Fruit fly (Drosophila melanogaster) whole organism, embryonic: ENCODE results near the gene Rab9.

Experiments used
- B-H1 ChIP-seq: fragments of 200-800 bp; sonication (Bioruptor generic); IDR thresholded peaks from 3 replicates; pipeline ENCODE4 v1.3.6; 2022; ENCODE audit warnings: missing biosample characterization, missing genetic modification characterization
- Bteb2 ChIP-seq: fragments of 200-800 bp; sonication (Bioruptor generic); optimal IDR thresholded peaks from 2 replicates; lab custom pipeline; 2016; ENCODE audit warnings: missing biosample characterization, missing genetic modification characterization
- CG11398 ChIP-seq: fragments of 200-800 bp; sonication (Bioruptor generic); optimal IDR thresholded peaks from 2 replicates; lab custom pipeline; 2016; ENCODE audit warnings: missing biosample characterization, missing genetic modification characterization
- CG11696 ChIP-seq: fragments of 200-800 bp; sonication (Bioruptor generic); IDR thresholded peaks from 2 replicates; pipeline ENCODE4 v1.3.6; 2022; ENCODE audit warnings: missing biosample characterization, missing genetic modification characterization
- CG12659 ChIP-seq: fragments of 200-800 bp; sonication (Bioruptor generic); optimal IDR thresholded peaks from 3 replicates; lab custom pipeline; 2017; ENCODE audit warnings: mild to moderate bottlenecking, missing biosample characterization, missing genetic modification reagents, missing genetic modification characterization
- CG1647 ChIP-seq: fragments of 200-800 bp; sonication (Bioruptor generic); optimal IDR thresholded peaks from 3 replicates; lab custom pipeline; 2016; ENCODE audit warnings: missing biosample characterization, missing genetic modification characterization
- CG16779 ChIP-seq: fragments of 200-800 bp; sonication (Bioruptor generic); IDR thresholded peaks from 2 replicates; pipeline ENCODE4 v1.3.6; 2022; ENCODE audit warnings: missing biosample characterization, missing genetic modification characterization
- CG16813 ChIP-seq: fragments of 200-800 bp; sonication (Bioruptor generic); IDR thresholded peaks from 3 replicates; pipeline ENCODE4 v1.3.6; 2022; ENCODE audit warnings: missing biosample characterization, missing genetic modification characterization; ENCODE audit not compliant: partially characterized antibody
- CG16815 ChIP-seq: fragments of 200-800 bp; sonication (Bioruptor generic); optimal IDR thresholded peaks from 3 replicates; lab custom pipeline; 2017; ENCODE audit warnings: missing biosample characterization, mild to moderate bottlenecking, missing genetic modification characterization
- CG17912 ChIP-seq: fragments of 200-800 bp; sonication (Bioruptor generic); optimal IDR thresholded peaks from 2 replicates; lab custom pipeline; 2018; ENCODE audit warnings: missing biosample characterization, mild to moderate bottlenecking, missing genetic modification characterization
- CG18764 ChIP-seq: fragments of 200-800 bp; sonication (Bioruptor generic); optimal IDR thresholded peaks from 3 replicates; lab custom pipeline; 2016; ENCODE audit warnings: missing biosample characterization, missing genetic modification characterization
- CG2889 ChIP-seq: fragments of 200-800 bp; sonication (Bioruptor generic); IDR thresholded peaks from 3 replicates; pipeline ENCODE4 v1.3.6; 2022; ENCODE audit warnings: missing biosample characterization, missing genetic modification characterization
- CG5180 ChIP-seq: fragments of 200-800 bp; sonication (Bioruptor generic); optimal IDR thresholded peaks from 3 replicates; lab custom pipeline; 2017; ENCODE audit warnings: missing biosample characterization, missing genetic modification characterization, mild to moderate bottlenecking, moderate library complexity, missing genetic modification reagents
- CG6683 ChIP-seq: fragments of 200-800 bp; sonication (Bioruptor generic); optimal IDR thresholded peaks from 2 replicates; lab custom pipeline; 2017; ENCODE audit warnings: missing biosample characterization, mild to moderate bottlenecking, missing genetic modification characterization, missing genetic modification reagents
- CG7839 ChIP-seq: fragments of 200-800 bp; sonication (Bioruptor generic); optimal IDR thresholded peaks from 3 replicates; lab custom pipeline; 2018; ENCODE audit warnings: missing biosample characterization, mild to moderate bottlenecking, missing genetic modification characterization, moderate library complexity
- CG9437 ChIP-seq: fragments of 200-800 bp; sonication (Bioruptor generic); optimal IDR thresholded peaks from 2 replicates; lab custom pipeline; 2018; ENCODE audit warnings: missing biosample characterization, mild to moderate bottlenecking, missing genetic modification characterization
- CG9876 ChIP-seq: fragments of 200-800 bp; sonication (Bioruptor generic); optimal IDR thresholded peaks from 2 replicates; lab custom pipeline; 2016; ENCODE audit warnings: missing biosample characterization, missing genetic modification characterization
- CTCF ChIP-seq: fragments of 200-800 bp; sonication (Bioruptor generic); optimal IDR thresholded peaks from 2 replicates; lab custom pipeline; 2017; ENCODE audit warnings: missing biosample characterization, mild to moderate bottlenecking, missing genetic modification characterization, moderate library complexity
- D19B ChIP-seq: fragments of 200-800 bp; sonication (Bioruptor generic); optimal IDR thresholded peaks from 2 replicates; lab custom pipeline; 2017; ENCODE audit warnings: missing biosample characterization, mild to moderate bottlenecking, missing genetic modification characterization
- Dek ChIP-seq: fragments of 200-800 bp; sonication (Bioruptor generic); optimal IDR thresholded peaks from 3 replicates; lab custom pipeline; 2019; ENCODE audit warnings: missing biosample characterization, mild to moderate bottlenecking, missing genetic modification characterization, moderate library complexity
- Drgx ChIP-seq: fragments of 200-800 bp; sonication (Bioruptor generic); IDR thresholded peaks from 2 replicates; pipeline ENCODE4 v1.3.6; 2022; ENCODE audit warnings: missing biosample characterization, missing genetic modification characterization
- Fer2 ChIP-seq: fragments of 200-800 bp; sonication (Bioruptor generic); optimal IDR thresholded peaks from 2 replicates; lab custom pipeline; 2018; ENCODE audit warnings: missing biosample characterization, mild to moderate bottlenecking, missing genetic modification characterization, moderate library complexity
- HLH4C ChIP-seq: fragments of 200-800 bp; sonication (Bioruptor generic); IDR thresholded peaks from 3 replicates; pipeline ENCODE4 v1.3.6; 2022; ENCODE audit warnings: missing biosample characterization, missing genetic modification characterization; ENCODE audit not compliant: partially characterized antibody
- HmgD ChIP-seq: fragments of 200-800 bp; sonication (Bioruptor generic); optimal IDR thresholded peaks from 3 replicates; lab custom pipeline; 2016; ENCODE audit warnings: missing biosample characterization, missing genetic modification characterization
- Hr3 ChIP-seq: fragments of 200-800 bp; sonication (Bioruptor generic); optimal IDR thresholded peaks from 3 replicates; lab custom pipeline; 2016; ENCODE audit warnings: missing biosample characterization, missing genetic modification characterization
- Hr51 ChIP-seq, 2 experiments: fragments of 200-800 bp; sonication (Bioruptor generic); optimal IDR thresholded peaks; 2 replicates in 1 of 2; 3 replicates in 1 of 2; lab custom pipeline; 2016 to 2018; ENCODE audit warnings: missing biosample characterization in 2 of 2, missing genetic modification characterization in 2 of 2, mild to moderate bottlenecking in 1 of 2, moderate library complexity in 1 of 2
- Hsf ChIP-seq: fragments of 200-800 bp; sonication (Bioruptor generic); optimal IDR thresholded peaks from 3 replicates; lab custom pipeline; 2016; ENCODE audit warnings: missing biosample characterization, missing genetic modification characterization
- Kr ChIP-seq: fragments of 200-800 bp; sonication (Bioruptor generic); optimal IDR thresholded peaks from 2 replicates; lab custom pipeline; 2017; ENCODE audit warnings: missing biosample characterization, mild to moderate bottlenecking, missing genetic modification characterization
- Lim3 ChIP-seq: fragments of 200-800 bp; sonication (Bioruptor generic); IDR thresholded peaks from 2 replicates; pipeline ENCODE4 v1.3.6; 2022; ENCODE audit warnings: missing biosample characterization, missing genetic modification characterization
- Max ChIP-seq: fragments of 200-800 bp; sonication (Bioruptor generic); optimal IDR thresholded peaks from 2 replicates; lab custom pipeline; 2016; ENCODE audit warnings: missing biosample characterization, mild to moderate bottlenecking, missing genetic modification characterization
- Nf-YB ChIP-seq: fragments of 200-800 bp; sonication (Bioruptor generic); optimal IDR thresholded peaks from 3 replicates; lab custom pipeline; 2019; ENCODE audit warnings: missing biosample characterization, mild to moderate bottlenecking, missing genetic modification characterization, moderate library complexity
- PHDP ChIP-seq: fragments of 200-800 bp; sonication (Bioruptor generic); optimal IDR thresholded peaks from 3 replicates; lab custom pipeline; 2018; ENCODE audit warnings: missing biosample characterization, mild to moderate bottlenecking, missing genetic modification characterization, moderate library complexity
- Rx ChIP-seq: fragments of 200-800 bp; sonication (Bioruptor generic); IDR thresholded peaks from 2 replicates; pipeline ENCODE4 v1.3.6; 2022; ENCODE audit warnings: missing biosample characterization, missing genetic modification characterization
- al ChIP-seq: fragments of 200-800 bp; sonication (Bioruptor generic); IDR thresholded peaks from 2 replicates; pipeline ENCODE4 v1.3.6; 2022; ENCODE audit warnings: missing biosample characterization, missing genetic modification characterization
- ap ChIP-seq: fragments of 200-800 bp; sonication (Bioruptor generic); IDR thresholded peaks from 2 replicates; pipeline ENCODE4 v1.3.6; 2022; ENCODE audit warnings: missing biosample characterization, missing genetic modification characterization
- br ChIP-seq: fragments of >200 bp; optimal IDR thresholded peaks from 2 replicates; lab custom pipeline; 2017
- btn ChIP-seq: fragments of 200-800 bp; sonication (Bioruptor generic); optimal IDR thresholded peaks from 2 replicates; lab custom pipeline; 2016; ENCODE audit warnings: missing biosample characterization, missing genetic modification characterization
- dysf ChIP-seq: fragments of 200-800 bp; sonication (Bioruptor generic); IDR thresholded peaks from 3 replicates; pipeline ENCODE4 v1.3.6; 2022; ENCODE audit warnings: missing biosample characterization, missing genetic modification characterization
- esg ChIP-seq: fragments of 200-800 bp; sonication (Bioruptor generic); conservative IDR thresholded peaks from 2 replicates; pipeline ENCODE4 v1.3.6; 2022; ENCODE audit warnings: missing biosample characterization, missing genetic modification characterization
- ewg ChIP-seq: fragments of 200-800 bp; sonication (Bioruptor generic); optimal IDR thresholded peaks from 3 replicates; lab custom pipeline; 2017; ENCODE audit warnings: mild to moderate bottlenecking, missing biosample characterization, missing genetic modification reagents, missing genetic modification characterization
- grn ChIP-seq: fragments of 200-800 bp; sonication (Bioruptor generic); optimal IDR thresholded peaks from 3 replicates; lab custom pipeline; 2017; ENCODE audit warnings: missing biosample characterization, missing genetic modification characterization
- gt ChIP-seq: fragments of 200-800 bp; sonication (Bioruptor generic); IDR thresholded peaks from 2 replicates; pipeline ENCODE4 v1.3.6; 2022; ENCODE audit warnings: missing biosample characterization, missing genetic modification characterization
- jing ChIP-seq: fragments of 200-800 bp; sonication (Bioruptor generic); optimal IDR thresholded peaks from 2 replicates; lab custom pipeline; 2018; ENCODE audit warnings: missing biosample characterization, mild to moderate bottlenecking, missing genetic modification characterization
- nerfin-1 ChIP-seq: fragments of 200-800 bp; sonication (Bioruptor generic); optimal IDR thresholded peaks from 3 replicates; lab custom pipeline; 2019; ENCODE audit warnings: missing biosample characterization, mild to moderate bottlenecking, missing genetic modification characterization, moderate library complexity
- nerfin-2 ChIP-seq: fragments of 200-800 bp; sonication (Bioruptor generic); IDR thresholded peaks from 2 replicates; pipeline ENCODE4 v1.3.6; 2022; ENCODE audit warnings: missing biosample characterization, missing genetic modification characterization; ENCODE audit not compliant: partially characterized antibody
- row ChIP-seq: fragments of 200-800 bp; sonication (Bioruptor generic); IDR thresholded peaks from 3 replicates; pipeline ENCODE4 v1.3.6; 2022; ENCODE audit warnings: missing biosample characterization, missing genetic modification characterization
- scrt ChIP-seq: fragments of 200-800 bp; sonication (Bioruptor generic); optimal IDR thresholded peaks from 2 replicates; lab custom pipeline; 2018; ENCODE audit warnings: missing biosample characterization, mild to moderate bottlenecking, missing genetic modification characterization, moderate library complexity
- ssp ChIP-seq: fragments of 200-800 bp; sonication (Bioruptor generic); IDR thresholded peaks from 2 replicates; pipeline ENCODE4 v1.3.6; 2022; ENCODE audit warnings: missing biosample characterization, missing genetic modification characterization
- tin ChIP-seq: fragments of 200-800 bp; sonication (Bioruptor generic); optimal IDR thresholded peaks from 3 replicates; lab custom pipeline; 2016; ENCODE audit warnings: missing biosample characterization, missing genetic modification characterization
- trh ChIP-seq: fragments of 200-800 bp; sonication (Bioruptor generic); optimal IDR thresholded peaks from 2 replicates; lab custom pipeline; 2016; ENCODE audit warnings: missing biosample characterization, missing genetic modification characterization
- yki ChIP-seq: fragments of >200 bp; optimal IDR thresholded peaks from 3 replicates; lab custom pipeline; 2018

The Rab9 gene

dm6 chr2L:19439598-19440230 is 7.3 kb downstream of the Rab9 start (continued):
- no peak for TF ChIP-seq Kr
- TF ChIP-seq esg (GFP tag; lab: Robert Waterston, UW): peak; percentile 83
- peak; percentile 22 for TF ChIP-seq CG18764 (GFP tag; lab: Kevin White, UChicago)
- TF ChIP-seq CG9876 (GFP tag; lab: Kevin White, UChicago): peak; percentile 59
- peak; percentile 93 for TF ChIP-seq CG11696 (GFP tag; lab: Robert Waterston, UW)
- peak; percentile 20 for TF ChIP-seq Max (GFP tag; lab: Kevin White, UChicago)
- peak; percentile 84 for TF ChIP-seq row
- TF ChIP-seq Nf-YB (GFP tag; lab: Kevin White, UChicago): peak; percentile 40
- TF ChIP-seq Bteb2: peak; percentile 50
- TF ChIP-seq CTCF (GFP tag; lab: Kevin White, UChicago): peak; percentile 5
- TF ChIP-seq Fer2: no peak
- 0 out of 2 replicates have a peak, but pooled peaks have one; percentile 49 for TF ChIP-seq ap (GFP tag; lab: Robert Waterston, UW)
- TF ChIP-seq D19B (GFP tag; lab: Kevin White, UChicago): peak; percentile 23
- peak; percentile 85 for TF ChIP-seq CG17912 (GFP tag; lab: Kevin White, UChicago)
- TF ChIP-seq trh (GFP tag; lab: Kevin White, UChicago): peak; percentile 25
- TF ChIP-seq CG7839 (tag; lab: Kevin White, UChicago): peak; percentile 83
- peak; percentile 71 for TF ChIP-seq CG11398 (GFP tag; lab: Kevin White, UChicago)
- no peak for TF ChIP-seq br (lab: Kevin White, UChicago)
- TF ChIP-seq yki: no peak
- TF ChIP-seq Rx (GFP tag; lab: Robert Waterston, UW): peak; percentile 54; the same call in 1 of the 2 replicates
- TF ChIP-seq CG16815 (GFP tag; lab: Kevin White, UChicago): peak; percentile 46
- peak; percentile 69 for TF ChIP-seq Hsf
- TF ChIP-seq scrt (GFP tag; lab: Kevin White, UChicago): peak; percentile 70
- TF ChIP-seq tin (GFP tag; lab: Kevin White, UChicago): peak; percentile 50
- peak; percentile 67 for TF ChIP-seq Hr3 (GFP tag; lab: Kevin White, UChicago)
- peak; percentile 84 for TF ChIP-seq dysf (GFP tag; lab: Robert Waterston, UW)
- TF ChIP-seq grn (GFP tag; lab: Kevin White, UChicago): no peak
- TF ChIP-seq HmgD (GFP tag; lab: Kevin White, UChicago): no peak
- peak; percentile 50; the same call in 1 of the 2 replicates for TF ChIP-seq ssp
- peak; percentile 62 for TF ChIP-seq al (GFP tag; lab: Robert Waterston, UW)
- peak; percentile 55 for TF ChIP-seq Dek
- TF ChIP-seq CG1647 (GFP tag; lab: Kevin White, UChicago): peak; percentile 23
- TF ChIP-seq nerfin-1: peak; percentile 61
- peak; percentile 51 for TF ChIP-seq CG9437 (GFP tag; lab: Kevin White, UChicago)
- TF ChIP-seq HLH4C (GFP tag; lab: Robert Waterston, UW): no peak
- TF ChIP-seq CG16813 (GFP tag; lab: Robert Waterston, UW): no peak
- peak; percentile 37 for TF ChIP-seq CG5180 (GFP tag; lab: Kevin White, UChicago)
- peak; percentile 65; the same call in 1 of the 2 replicates for TF ChIP-seq CG16779 (GFP tag; lab: Robert Waterston, UW)
- peak; percentile 29 for TF ChIP-seq CG6683 (GFP tag; lab: Kevin White, UChicago)
- peak; percentile 43; the same call in 1 of the 2 replicates for TF ChIP-seq gt (GFP tag; lab: Robert Waterston, UW)
- TF ChIP-seq B-H1 (GFP tag; lab: Robert Waterston, UW): peak; percentile 43; the same call in 2 of the 3 replicates
- peak; percentile 52 for TF ChIP-seq btn (GFP tag; lab: Kevin White, UChicago)
- TF ChIP-seq Drgx (GFP tag; lab: Robert Waterston, UW): peak; percentile 21; the same call in 1 of the 2 replicates
- peak; percentile 69; the same call in 2 of the 3 replicates for TF ChIP-seq CG2889 (GFP tag; lab: Robert Waterston, UW)
- TF ChIP-seq Lim3 (GFP tag; lab: Robert Waterston, UW): peak; percentile 66; the same call in 1 of the 2 replicates
- peak; percentile 62 for TF ChIP-seq CG12659
- peak; percentile 88 for TF ChIP-seq jing (GFP tag; lab: Kevin White, UChicago)
- TF ChIP-seq PHDP (tag; lab: Kevin White, UChicago): peak; percentile 81
- no peak for TF ChIP-seq nerfin-2
- TF ChIP-seq ewg (GFP tag; lab: Kevin White, UChicago): peak; percentile 78
- TF ChIP-seq Hr51 (GFP tag; optimal IDR thresholded peaks at IDR 0.05; lab: Kevin White, UChicago): peak; percentile 87 to 94
